Worm (Caenorhabditis elegans) whole organism, L3 larva: ENCODE results near the gene C29F9.2.

Source experiments
- R02D3.7 ChIP-seq: fragments of 150-350 bp; optimal IDR thresholded peaks from 2 replicates; lab custom pipeline; 2014; ENCODE audit warnings: missing biosample characterization, missing genetic modification characterization
- aly-2 ChIP-seq: fragments of 150-350 bp; optimal IDR thresholded peaks from 2 replicates; lab custom pipeline; 2014; ENCODE audit warnings: missing biosample characterization, missing genetic modification characterization
- ama-1 ChIP-seq: fragments of 150-350 bp; optimal IDR thresholded peaks from 2 replicates; lab custom pipeline; 2018
- ceh-16 ChIP-seq: sonication (generic microtip); optimal IDR thresholded peaks from 2 replicates; lab custom pipeline; 2017; ENCODE audit warnings: missing biosample characterization, missing genetic modification characterization
- ceh-28 ChIP-seq: fragments of 150-350 bp; optimal IDR thresholded peaks from 2 replicates; lab custom pipeline; 2014; ENCODE audit warnings: missing biosample characterization, missing genetic modification reagents, missing genetic modification characterization
- ceh-82 ChIP-seq: fragments of 150-350 bp; optimal IDR thresholded peaks from 2 replicates; lab custom pipeline; 2014; ENCODE audit warnings: missing biosample characterization, missing genetic modification characterization
- ceh-9 ChIP-seq: sonication (generic microtip); optimal IDR thresholded peaks from 2 replicates; lab custom pipeline; 2018; ENCODE audit warnings: missing biosample characterization, missing genetic modification characterization
- daf-12 ChIP-seq: fragments of 150-350 bp; optimal IDR thresholded peaks from 2 replicates; lab custom pipeline; 2014; ENCODE audit warnings: missing biosample characterization, missing genetic modification reagents, missing genetic modification characterization
- egl-27 ChIP-seq: sonication (generic microtip); optimal IDR thresholded peaks from 4 replicates; lab custom pipeline; 2017; ENCODE audit warnings: missing biosample characterization, missing genetic modification reagents, missing genetic modification characterization
- egl-5 ChIP-seq: fragments of 150-350 bp; optimal IDR thresholded peaks from 2 replicates; lab custom pipeline; 2017; ENCODE audit warnings: missing biosample characterization, missing genetic modification reagents, missing genetic modification characterization, inconsistent platforms
- elt-1 ChIP-seq: fragments of 150-350 bp; optimal IDR thresholded peaks from 2 replicates; lab custom pipeline; 2014; ENCODE audit warnings: missing biosample characterization, missing genetic modification characterization
- elt-2 ChIP-seq: sonication (generic microtip); optimal IDR thresholded peaks from 2 replicates; lab custom pipeline; 2016; ENCODE audit warnings: missing genetic modification reagents, mild to moderate bottlenecking, missing genetic modification characterization, missing compliant biosample characterization
- elt-3 ChIP-seq, 3 experiments: fragments of 150-350 bp in 1 of 3; sonication (generic microtip) in 2 of 3; optimal IDR thresholded peaks; 2 replicates in 2 of 3; 4 replicates in 1 of 3; lab custom pipeline; 2014 to 2017; ENCODE audit warnings: missing biosample characterization in 3 of 3, missing genetic modification characterization in 3 of 3
- fkh-10 ChIP-seq: sonication (generic microtip); optimal IDR thresholded peaks from 2 replicates; lab custom pipeline; 2017; ENCODE audit warnings: missing biosample characterization, missing genetic modification reagents, missing genetic modification characterization
- fos-1 ChIP-seq: fragments of 150-350 bp; optimal IDR thresholded peaks from 2 replicates; lab custom pipeline; 2014; ENCODE audit warnings: missing biosample characterization, missing genetic modification characterization
- hmg-11 ChIP-seq: sonication (generic microtip); optimal IDR thresholded peaks from 2 replicates; lab custom pipeline; 2016; ENCODE audit warnings: missing genetic modification characterization, missing compliant biosample characterization
- jun-1 ChIP-seq: fragments of 150-350 bp; optimal IDR thresholded peaks from 2 replicates; lab custom pipeline; 2014; ENCODE audit warnings: missing biosample characterization, missing genetic modification reagents, missing genetic modification characterization
- lin-15B ChIP-seq: fragments of 150-350 bp; optimal IDR thresholded peaks from 2 replicates; lab custom pipeline; 2014; ENCODE audit warnings: missing biosample characterization, missing genetic modification characterization
- lin-39 ChIP-seq: fragments of 150-350 bp; optimal IDR thresholded peaks from 2 replicates; lab custom pipeline; 2018; ENCODE audit warnings: missing biosample characterization, missing genetic modification reagents, missing genetic modification characterization
- mml-1 ChIP-seq: fragments of 150-350 bp; sonication (generic microtip); optimal IDR thresholded peaks from 3 replicates; lab custom pipeline; 2014; ENCODE audit warnings: missing biosample characterization, missing genetic modification characterization
- nfya-1 ChIP-seq: sonication (generic microtip); optimal IDR thresholded peaks from 2 replicates; lab custom pipeline; 2017; ENCODE audit warnings: missing genetic modification characterization, mild to moderate bottlenecking, missing compliant biosample characterization, antibody characterized with exemption, moderate library complexity; ENCODE audit not compliant: insufficient read depth
- nhr-11 ChIP-seq: fragments of 150-350 bp; optimal IDR thresholded peaks from 2 replicates; lab custom pipeline; 2014; ENCODE audit warnings: missing biosample characterization, missing genetic modification characterization
- nhr-12 ChIP-seq: fragments of 150-350 bp; optimal IDR thresholded peaks from 2 replicates; lab custom pipeline; 2014; ENCODE audit warnings: missing biosample characterization, missing genetic modification characterization
- nhr-23 ChIP-seq: fragments of 150-350 bp; optimal IDR thresholded peaks from 2 replicates; lab custom pipeline; 2014; ENCODE audit warnings: missing biosample characterization, missing genetic modification reagents, missing genetic modification characterization
- nhr-237 ChIP-seq: fragments of 150-350 bp; optimal IDR thresholded peaks from 2 replicates; lab custom pipeline; 2014; ENCODE audit warnings: missing biosample characterization, missing genetic modification characterization
- nhr-67 ChIP-seq: fragments of 150-350 bp; optimal IDR thresholded peaks from 2 replicates; lab custom pipeline; 2014; ENCODE audit warnings: missing biosample characterization, missing genetic modification characterization
- nhr-76 ChIP-seq: fragments of 150-350 bp; sonication (generic microtip); optimal IDR thresholded peaks from 5 replicates; lab custom pipeline; 2014; ENCODE audit warnings: missing biosample characterization, missing genetic modification characterization
- pha-4 ChIP-seq: fragments of 150-350 bp; optimal IDR thresholded peaks from 2 replicates; lab custom pipeline; 2014; ENCODE audit warnings: missing biosample characterization, missing genetic modification reagents, missing genetic modification characterization
- skn-1 ChIP-seq: fragments of 150-350 bp; optimal IDR thresholded peaks from 2 replicates; lab custom pipeline; 2014; ENCODE audit warnings: missing biosample characterization, missing genetic modification characterization
- tbx-2 ChIP-seq: sonication (generic microtip); optimal IDR thresholded peaks from 2 replicates; lab custom pipeline; 2016; ENCODE audit warnings: mild to moderate bottlenecking, missing genetic modification characterization, missing compliant biosample characterization
- unc-39 ChIP-seq: sonication (generic microtip); optimal IDR thresholded peaks from 4 replicates; lab custom pipeline; 2017; ENCODE audit warnings: missing biosample characterization, missing genetic modification characterization
- unc-62 ChIP-seq: fragments of 150-350 bp; sonication (generic microtip); optimal IDR thresholded peaks from 4 replicates; lab custom pipeline; 2014; ENCODE audit warnings: missing biosample characterization, missing genetic modification reagents, missing genetic modification characterization
- zag-1 ChIP-seq: fragments of 150-350 bp; optimal IDR thresholded peaks from 2 replicates; lab custom pipeline; 2014; ENCODE audit warnings: missing biosample characterization, missing genetic modification characterization
- ztf-11 ChIP-seq: fragments of 150-350 bp; optimal IDR thresholded peaks from 2 replicates; lab custom pipeline; 2014; ENCODE audit warnings: missing biosample characterization, missing genetic modification characterization
- ztf-4 ChIP-seq: fragments of 150-350 bp; optimal IDR thresholded peaks from 2 replicates; lab custom pipeline; 2014; ENCODE audit warnings: missing biosample characterization, missing genetic modification characterization

Gene C29F9.2

DNA sequence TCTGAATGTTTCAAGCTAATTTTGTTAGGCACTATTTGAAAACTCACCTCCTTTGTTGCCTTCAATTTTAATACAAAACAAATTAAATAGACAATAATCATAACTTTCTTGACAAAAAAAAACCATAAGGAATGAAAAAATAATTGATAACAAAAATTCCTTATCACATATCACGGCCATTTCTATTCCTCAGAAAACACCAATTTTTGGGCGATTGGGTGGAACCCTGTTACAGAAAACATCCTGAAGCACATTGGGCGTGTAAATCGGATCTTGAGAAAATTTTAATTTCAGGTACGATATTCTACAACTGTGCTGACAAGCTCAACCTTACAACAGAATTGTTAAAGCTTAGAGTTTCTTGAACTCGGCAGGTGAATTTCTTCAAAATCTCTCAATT is 34.0 kb downstream of the C29F9.2 start, which contains the start of gene F40G9.8:
Gene F40G9.8, minus strand, starts transcription at position 101 of the 400 bp plus-strand sequence.
- no peak for TF ChIP-seq fkh-10 (GFP tag; lab: Kevin White, UChicago)
- TF ChIP-seq ama-1: no peak
- no peak for TF ChIP-seq ceh-9 (tag; lab: Kevin White, UChicago)
- TF ChIP-seq nhr-11 (tag; lab: Kevin White, UChicago): no peak
- no peak for TF ChIP-seq fos-1 (tag; lab: Kevin White, UChicago)
- no peak for TF ChIP-seq ceh-28 (tag; lab: Kevin White, UChicago)
- TF ChIP-seq egl-27 (tag; lab: Kevin White, UChicago): no peak

DNA sequence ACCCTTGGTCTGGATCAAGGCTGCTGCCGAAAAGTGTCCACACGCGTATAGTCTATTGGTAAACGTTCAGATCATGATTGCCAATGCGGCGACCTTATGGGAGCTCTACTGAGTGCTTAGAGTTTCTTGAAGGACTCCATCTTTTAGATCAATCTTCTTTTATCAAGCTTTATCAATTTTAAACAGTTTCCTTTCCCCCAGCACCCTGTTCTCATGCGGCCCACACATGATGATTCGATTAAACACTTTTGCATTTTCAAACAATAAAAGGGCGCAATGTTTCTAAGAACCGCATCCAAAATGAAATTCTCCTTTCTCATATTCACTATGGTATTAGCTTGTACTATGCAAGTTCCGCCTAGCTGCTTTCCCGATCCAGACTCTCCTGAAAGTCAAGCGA is 34.6 kb downstream of the C29F9.2 start, which contains the start of gene F40G9.7:
Gene F40G9.7, plus strand, starts transcription at position 301 of the 400 bp plus-strand sequence.
- no peak for TF ChIP-seq egl-5 (tag; lab: Kevin White, UChicago)
- TF ChIP-seq skn-1 (tag; lab: Kevin White, UChicago): no peak
- no peak for TF ChIP-seq daf-12 (tag; lab: Kevin White, UChicago)
- TF ChIP-seq ztf-11 (tag; lab: Kevin White, UChicago): no peak
- TF ChIP-seq jun-1: no peak
- TF ChIP-seq ceh-28 (tag; lab: Kevin White, UChicago): no peak
- TF ChIP-seq pha-4 (tag; lab: Kevin White, UChicago): no peak
- TF ChIP-seq aly-2: no peak
- TF ChIP-seq R02D3.7 (tag; lab: Kevin White, UChicago): no peak
- TF ChIP-seq elt-1 (tag; lab: Kevin White, UChicago): no peak
- TF ChIP-seq ztf-4 (tag; lab: Kevin White, UChicago): no peak
- no peak for TF ChIP-seq nhr-67 (tag; lab: Kevin White, UChicago)
- no peak for TF ChIP-seq ama-1
- no peak for TF ChIP-seq unc-62 (GFP tag; lab: Kevin White, UChicago)
- no peak for TF ChIP-seq zag-1
- TF ChIP-seq hmg-11 (tag; lab: Kevin White, UChicago): no peak
- TF ChIP-seq egl-27 (tag; lab: Kevin White, UChicago): no peak
- no peak for TF ChIP-seq ceh-82 (tag; lab: Kevin White, UChicago)
- no peak for TF ChIP-seq fos-1 (tag; lab: Kevin White, UChicago)
- TF ChIP-seq, all 47 proteins: peak for 0

- TF ChIP-seq nhr-237 (no peak), tbx-2 (tag; lab: Kevin White, UChicago) (no peak), nhr-23 (no peak), ceh-9 (tag; lab: Kevin White, UChicago) (no peak), skn-1 (tag; lab: Kevin White, UChicago) (no peak), ceh-82 (tag; lab: Kevin White, UChicago) (no peak), aly-2 (no peak), nfya-1 (no peak), nhr-76 (tag; lab: Kevin White, UChicago) (no peak), nhr-11 (tag; lab: Kevin White, UChicago) (no peak), mml-1 (no peak), elt-3 (tag; optimal IDR thresholded peaks at IDR 0.05; lab: Kevin White, UChicago) (no peak), egl-27 (tag; lab: Kevin White, UChicago) (no peak), nhr-12 (tag; lab: Kevin White, UChicago) (no peak), zag-1 (no peak), unc-62 (GFP tag; lab: Kevin White, UChicago) (no peak), lin-39 (tag; lab: Kevin White, UChicago) (no peak), elt-2 (tag; lab: Kevin White, UChicago) (no peak), hmg-11 (tag; lab: Kevin White, UChicago) (no peak)
Observed at ce11 chrIII:169478-169877, 38.7 kb downstream of the C29F9.2 start, which contains the start of gene F40G9.18. F40G9.18 (minus strand) TSS chrIII:169578.

- TF ChIP-seq ama-1 (no peak), ceh-16 (no peak), nhr-12 (tag; lab: Kevin White, UChicago) (no peak), nfya-1 (no peak), unc-39 (tag; lab: Kevin White, UChicago) (no peak), ztf-4 (tag; lab: Kevin White, UChicago) (no peak), ceh-28 (tag; lab: Kevin White, UChicago) (no peak), unc-62 (GFP tag; lab: Kevin White, UChicago) (no peak), lin-15B (tag; lab: Kevin White, UChicago) (no peak), hmg-11 (tag; lab: Kevin White, UChicago) (no peak)
Observed at ce11 chrIII:171617-172016, 40.9 kb downstream of the C29F9.2 start, which contains the start of the genes F40G9.9 and F40G9.12. F40G9.9 (minus strand) TSS chrIII:171717. F40G9.12 (plus strand) TSS chrIII:171847.
